Fruit fly (Drosophila melanogaster) whole organism, embryonic: ENCODE results near the gene CG43121.

ENCODE experiments used
- B-H1 ChIP-seq: fragments of 200-800 bp; sonication (Bioruptor generic); IDR thresholded peaks from 3 replicates; pipeline ENCODE4 v1.3.6; 2022; ENCODE audit warnings: missing biosample characterization, missing genetic modification characterization
- BEAF-32 ChIP-seq: fragments of 200-800 bp; sonication (Bioruptor generic); optimal IDR thresholded peaks from 3 replicates; lab custom pipeline; 2017; ENCODE audit warnings: missing biosample characterization, missing genetic modification characterization, mild to moderate bottlenecking, moderate library complexity, missing genetic modification reagents
- CG10462 ChIP-seq: fragments of 200-800 bp; sonication (Bioruptor generic); optimal IDR thresholded peaks from 2 replicates; lab custom pipeline; 2016; ENCODE audit warnings: missing biosample characterization, missing genetic modification characterization
- CG12299 ChIP-seq: fragments of 200-800 bp; sonication (Bioruptor generic); optimal IDR thresholded peaks from 2 replicates; lab custom pipeline; 2018; ENCODE audit warnings: missing biosample characterization, mild to moderate bottlenecking, missing genetic modification characterization
- CG12769 ChIP-seq: fragments of 200-800 bp; sonication (Bioruptor generic); optimal IDR thresholded peaks from 2 replicates; lab custom pipeline; 2019; ENCODE audit warnings: missing biosample characterization, mild to moderate bottlenecking, missing genetic modification characterization, moderate library complexity
- CG13424 ChIP-seq: fragments of 200-800 bp; sonication (Bioruptor generic); optimal IDR thresholded peaks from 2 replicates; lab custom pipeline; 2019; ENCODE audit warnings: missing biosample characterization, mild to moderate bottlenecking, missing genetic modification characterization, moderate library complexity
- CG14441 ChIP-seq: fragments of 200-800 bp; sonication (Bioruptor generic); IDR thresholded peaks from 2 replicates; pipeline ENCODE4 v1.3.6; 2022; ENCODE audit warnings: missing biosample characterization, missing genetic modification characterization
- CG15696 ChIP-seq: fragments of 200-800 bp; sonication (Bioruptor generic); optimal IDR thresholded peaks from 2 replicates; lab custom pipeline; 2019; ENCODE audit warnings: missing biosample characterization, mild to moderate bottlenecking, missing genetic modification characterization, moderate library complexity
- CG18262 ChIP-seq: fragments of 200-800 bp; optimal IDR thresholded peaks from 3 replicates; lab custom pipeline; 2019; ENCODE audit warnings: missing biosample characterization, mild to moderate bottlenecking, missing genetic modification characterization, moderate library complexity
- CG2129 ChIP-seq: fragments of 200-800 bp; sonication (Bioruptor generic); IDR thresholded peaks from 2 replicates; pipeline ENCODE4 v1.3.6; 2022; ENCODE audit warnings: missing biosample characterization, missing genetic modification characterization; ENCODE audit not compliant: partially characterized antibody
- CG2712 ChIP-seq: fragments of 200-800 bp; optimal IDR thresholded peaks from 3 replicates; lab custom pipeline; 2019; ENCODE audit warnings: missing biosample characterization, mild to moderate bottlenecking, missing genetic modification characterization, moderate library complexity
- CG30403 ChIP-seq: fragments of 200-800 bp; sonication (Bioruptor generic); optimal IDR thresholded peaks from 3 replicates; lab custom pipeline; 2016; ENCODE audit warnings: missing biosample characterization, missing genetic modification characterization
- CG32532 ChIP-seq: fragments of 200-800 bp; sonication (Bioruptor generic); IDR thresholded peaks from 2 replicates; pipeline ENCODE4 v1.3.6; 2022; ENCODE audit warnings: missing biosample characterization, missing genetic modification characterization
- CG3726 ChIP-seq: fragments of 200-800 bp; sonication (Bioruptor generic); IDR thresholded peaks from 3 replicates; pipeline ENCODE4, ENCODE4 v1.3.6; 2022; ENCODE audit warnings: missing biosample characterization, missing genetic modification characterization
- CG43689 ChIP-seq: fragments of 200-800 bp; sonication (Bioruptor generic); IDR thresholded peaks from 2 replicates; pipeline ENCODE4 v1.3.6; 2022; ENCODE audit warnings: missing biosample characterization, missing genetic modification characterization
- CG4404 ChIP-seq: fragments of 200-800 bp; sonication (Bioruptor generic); IDR thresholded peaks from 2 replicates; pipeline ENCODE4 v1.3.6; 2022; ENCODE audit warnings: missing biosample characterization, missing genetic modification characterization
- CG4424 ChIP-seq: fragments of 200-800 bp; sonication (Bioruptor generic); optimal IDR thresholded peaks from 3 replicates; lab custom pipeline; 2016; ENCODE audit warnings: missing biosample characterization, missing genetic modification characterization
- CG4617 ChIP-seq: fragments of 200-800 bp; sonication (Bioruptor generic); optimal IDR thresholded peaks from 3 replicates; lab custom pipeline; 2016; ENCODE audit warnings: missing biosample characterization, missing genetic modification characterization, borderline replicate concordance
- CG9876 ChIP-seq: fragments of 200-800 bp; sonication (Bioruptor generic); optimal IDR thresholded peaks from 2 replicates; lab custom pipeline; 2016; ENCODE audit warnings: missing biosample characterization, missing genetic modification characterization
- Dfd ChIP-seq, 2 experiments: fragments of >200 bp; optimal IDR thresholded peaks; 2 replicates each; lab custom pipeline; 2017; ENCODE audit warnings: missing biosample characterization in 2 of 2, missing genetic modification characterization in 2 of 2
- Dll ChIP-seq: fragments of 200-800 bp; sonication (Bioruptor generic); IDR thresholded peaks from 4 replicates; pipeline ENCODE4 v1.3.6; 2022; ENCODE audit warnings: missing biosample characterization, missing genetic modification characterization; ENCODE audit not compliant: partially characterized antibody
- ERR ChIP-seq: fragments of 200-800 bp; sonication (Bioruptor generic); optimal IDR thresholded peaks from 2 replicates; lab custom pipeline; 2016; ENCODE audit warnings: missing biosample characterization, missing genetic modification characterization
- Fer1 ChIP-seq: fragments of 200-800 bp; sonication (Bioruptor generic); optimal IDR thresholded peaks from 2 replicates; lab custom pipeline; 2017; ENCODE audit warnings: missing biosample characterization, mild to moderate bottlenecking, missing genetic modification characterization
- H2.0 ChIP-seq: fragments of 200-800 bp; sonication (Bioruptor generic); IDR thresholded peaks from 2 replicates; pipeline ENCODE4 v1.3.6; 2022; ENCODE audit warnings: missing biosample characterization, missing genetic modification characterization
- HHEX ChIP-seq: fragments of 200-800 bp; sonication (Bioruptor generic); optimal IDR thresholded peaks from 3 replicates; lab custom pipeline; 2017; ENCODE audit warnings: missing biosample characterization, mild to moderate bottlenecking, missing genetic modification characterization, missing genetic modification reagents
- HLH3B ChIP-seq: fragments of 200-800 bp; sonication (Bioruptor generic); IDR thresholded peaks from 2 replicates; pipeline ENCODE4 v1.3.6; 2022; ENCODE audit warnings: missing biosample characterization, missing genetic modification characterization
- Hsf ChIP-seq: fragments of 200-800 bp; sonication (Bioruptor generic); optimal IDR thresholded peaks from 3 replicates; lab custom pipeline; 2016; ENCODE audit warnings: missing biosample characterization, missing genetic modification characterization
- PHDP ChIP-seq: fragments of 200-800 bp; sonication (Bioruptor generic); optimal IDR thresholded peaks from 3 replicates; lab custom pipeline; 2018; ENCODE audit warnings: missing biosample characterization, mild to moderate bottlenecking, missing genetic modification characterization, moderate library complexity
- Ptx1 ChIP-seq: fragments of 200-800 bp; sonication (Bioruptor generic); IDR thresholded peaks from 2 replicates; pipeline ENCODE4 v1.3.6; 2022; ENCODE audit warnings: missing biosample characterization, missing genetic modification characterization
- Side ChIP-seq: fragments of 200-800 bp; sonication (Bioruptor generic); optimal IDR thresholded peaks from 2 replicates; lab custom pipeline; 2016; ENCODE audit warnings: missing biosample characterization, missing genetic modification characterization
- Xrp1 ChIP-seq: fragments of 200-800 bp; sonication (Bioruptor generic); IDR thresholded peaks from 2 replicates; pipeline ENCODE4 v1.3.6; 2022; ENCODE audit warnings: missing biosample characterization, missing genetic modification characterization
- chm ChIP-seq: fragments of 200-800 bp; sonication (Bioruptor generic); IDR thresholded peaks from 2 replicates; pipeline ENCODE4 v1.3.6; 2022; ENCODE audit warnings: missing biosample characterization, missing genetic modification characterization
- corto ChIP-seq: fragments of 200-800 bp; sonication (Bioruptor generic); optimal IDR thresholded peaks from 2 replicates; lab custom pipeline; 2016; ENCODE audit warnings: missing biosample characterization, mild to moderate bottlenecking, missing genetic modification characterization, moderate library complexity
- cwo ChIP-seq: fragments of 200-800 bp; sonication (Bioruptor generic); optimal IDR thresholded peaks from 3 replicates; lab custom pipeline; 2017; ENCODE audit warnings: missing biosample characterization, missing genetic modification characterization, mild to moderate bottlenecking, moderate library complexity, missing genetic modification reagents
- dmrt99B ChIP-seq: fragments of 200-800 bp; sonication (Bioruptor generic); optimal IDR thresholded peaks from 2 replicates; lab custom pipeline; 2018; ENCODE audit warnings: missing biosample characterization, mild to moderate bottlenecking, missing genetic modification characterization, moderate library complexity
- dysf ChIP-seq: fragments of 200-800 bp; sonication (Bioruptor generic); IDR thresholded peaks from 3 replicates; pipeline ENCODE4 v1.3.6; 2022; ENCODE audit warnings: missing biosample characterization, missing genetic modification characterization
- esg ChIP-seq: fragments of 200-800 bp; sonication (Bioruptor generic); conservative IDR thresholded peaks from 2 replicates; pipeline ENCODE4 v1.3.6; 2022; ENCODE audit warnings: missing biosample characterization, missing genetic modification characterization
- gsb-n ChIP-seq: fragments of 200-800 bp; sonication (Bioruptor generic); optimal IDR thresholded peaks from 3 replicates; lab custom pipeline; 2018; ENCODE audit warnings: missing biosample characterization, mild to moderate bottlenecking, missing genetic modification characterization
- insv ChIP-seq, 2 experiments: fragments of 200-800 bp; sonication (Bioruptor generic); optimal IDR thresholded peaks; 3 replicates each; lab custom pipeline; 2016 to 2018; ENCODE audit warnings: missing biosample characterization in 2 of 2, missing genetic modification characterization in 2 of 2
- lmd ChIP-seq: fragments of 200-800 bp; sonication (Bioruptor generic); IDR thresholded peaks from 2 replicates; pipeline ENCODE4 v1.3.6; 2022; ENCODE audit warnings: missing biosample characterization, missing genetic modification characterization
- otp ChIP-seq: fragments of 200-800 bp; sonication (Bioruptor generic); IDR thresholded peaks from 3 replicates; pipeline ENCODE4, ENCODE4 v1.3.6; 2022; ENCODE audit warnings: missing biosample characterization, missing genetic modification characterization
- salm ChIP-seq: fragments of 200-800 bp; sonication (Bioruptor generic); optimal IDR thresholded peaks from 2 replicates; lab custom pipeline; 2018; ENCODE audit warnings: missing biosample characterization, mild to moderate bottlenecking, missing genetic modification characterization
- schlank ChIP-seq: fragments of 200-800 bp; sonication (Bioruptor generic); optimal IDR thresholded peaks from 2 replicates; lab custom pipeline; 2018; ENCODE audit warnings: missing biosample characterization, mild to moderate bottlenecking, missing genetic modification characterization
- shn ChIP-seq: fragments of 200-800 bp; sonication (Bioruptor generic); optimal IDR thresholded peaks from 3 replicates; lab custom pipeline; 2016; ENCODE audit warnings: missing biosample characterization, missing genetic modification characterization
- sob ChIP-seq: fragments of 200-800 bp; sonication (Bioruptor generic); IDR thresholded peaks from 2 replicates; pipeline ENCODE4 v1.3.6; 2022; ENCODE audit warnings: missing biosample characterization, missing genetic modification characterization
- trem ChIP-seq: fragments of 200-800 bp; optimal IDR thresholded peaks from 3 replicates; lab custom pipeline; 2019; ENCODE audit warnings: missing biosample characterization, mild to moderate bottlenecking, missing genetic modification characterization, moderate library complexity
- unc-4 ChIP-seq: fragments of 200-800 bp; sonication (Bioruptor generic); IDR thresholded peaks from 2 replicates; pipeline ENCODE4 v1.3.6; 2022; ENCODE audit warnings: missing biosample characterization, missing genetic modification characterization; ENCODE audit not compliant: partially characterized antibody
- z ChIP-seq: fragments of 200-800 bp; sonication (Bioruptor generic); IDR thresholded peaks from 3 replicates; pipeline ENCODE4 v1.3.6; 2022; ENCODE audit warnings: missing biosample characterization, missing genetic modification characterization
- zen2 ChIP-seq: fragments of 200-800 bp; sonication (Bioruptor generic); IDR thresholded peaks from 3 replicates; pipeline ENCODE4 v1.3.6; 2022; ENCODE audit warnings: missing biosample characterization, missing genetic modification characterization; ENCODE audit not compliant: partially characterized antibody

CG43121 gene

DNA sequence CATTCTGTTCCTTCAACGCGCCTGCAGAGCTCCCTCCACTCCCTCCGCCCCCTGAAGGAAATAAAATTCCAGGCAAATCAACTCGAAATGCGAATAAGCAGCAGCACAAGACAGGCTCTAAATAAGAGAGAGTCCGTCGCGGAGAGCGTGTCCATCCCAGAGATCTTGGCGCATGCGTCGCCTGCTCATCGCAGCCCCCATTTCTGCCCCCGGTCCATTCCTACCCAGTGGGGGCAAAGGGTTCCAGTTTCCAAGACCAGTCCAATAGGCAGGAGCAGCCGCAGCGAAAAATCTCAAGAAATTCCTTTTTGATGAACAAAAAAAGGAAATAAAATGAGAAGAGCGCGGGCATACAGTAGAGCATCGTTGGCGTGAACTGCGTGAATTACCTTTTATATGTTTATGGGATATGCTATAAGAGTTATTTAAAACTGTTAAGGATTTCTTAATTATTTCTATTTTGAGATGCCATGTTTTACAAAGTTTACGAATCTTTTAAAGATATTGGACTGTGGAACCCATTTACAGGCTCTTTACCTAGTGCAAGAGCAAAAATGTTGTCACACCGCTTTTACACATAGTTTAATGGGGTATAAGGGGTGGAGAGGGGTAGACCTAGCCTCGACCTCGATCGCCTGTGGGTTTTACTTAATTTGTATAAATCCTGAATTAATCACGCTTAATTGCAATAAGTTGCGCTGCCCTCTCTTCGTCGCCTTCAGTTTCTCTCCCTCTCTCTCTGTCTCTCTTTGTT, 38.0 kb downstream of the CG43121 start (continued):
- TF ChIP-seq cwo (GFP tag; lab: Kevin White, UChicago) (no peak), insv (GFP tag; optimal IDR thresholded peaks at IDR 0.05; lab: Kevin White, UChicago) (no peak), CG2712 (peak; percentile 33), CG13424 (tag; lab: Kevin White, UChicago) (peak; percentile 21), CG15696 (tag; lab: Kevin White, UChicago) (peak; percentile 14), otp (GFP tag; lab: Robert Waterston, UW) (0 out of 3 replicates have a peak, but pooled peaks have one; percentile 49), Side (peak; percentile 6), gsb-n (tag; lab: Kevin White, UChicago) (peak; percentile 19), trem (tag; lab: Kevin White, UChicago) (no peak), unc-4 (GFP tag; lab: Robert Waterston, UW) (no peak), zen2 (GFP tag; lab: Robert Waterston, UW) (no peak), BEAF-32 (GFP tag; lab: Kevin White, UChicago) (no peak), CG9876 (GFP tag; lab: Kevin White, UChicago) (no peak), schlank (tag; lab: Kevin White, UChicago) (no peak), Dll (GFP tag; lab: Robert Waterston, UW) (no peak), HLH3B (GFP tag; lab: Robert Waterston, UW) (no peak), CG10462 (GFP tag; lab: Kevin White, UChicago) (no peak), dysf (GFP tag; lab: Robert Waterston, UW) (peak; percentile 43; the same call in 1 of the 3 replicates), HHEX (GFP tag; lab: Kevin White, UChicago) (peak; percentile 4), CG18262 (tag; lab: Kevin White, UChicago) (peak; percentile 39), corto (GFP tag; lab: Kevin White, UChicago) (peak; percentile 73), shn (GFP tag; lab: Kevin White, UChicago) (no peak), Xrp1 (GFP tag; lab: Robert Waterston, UW) (peak; percentile 59; the same call in 1 of the 2 replicates), Fer1 (GFP tag; lab: Kevin White, UChicago) (no peak), CG3726 (GFP tag; lab: Robert Waterston, UW) (no peak), CG4424 (GFP tag; lab: Kevin White, UChicago) (peak; percentile 8), ERR (GFP tag; lab: Kevin White, UChicago) (no peak), PHDP (tag; lab: Kevin White, UChicago) (peak; percentile 30), H2.0 (no peak), CG43689 (GFP tag; lab: Robert Waterston, UW) (no peak), Dfd (GFP tag; optimal IDR thresholded peaks at IDR 0.05; lab: Kevin White, UChicago) (no peak), z (no peak), CG30403 (GFP tag; lab: Kevin White, UChicago) (peak; percentile 29), Hsf (GFP tag; lab: Kevin White, UChicago) (peak; percentile 20), CG12769 (no peak), dmrt99B (tag; lab: Kevin White, UChicago) (peak; percentile 52), CG2129 (GFP tag; lab: Robert Waterston, UW) (no peak), salm (tag; lab: Kevin White, UChicago) (no peak), CG14441 (GFP tag; lab: Robert Waterston, UW) (no peak), sob (GFP tag; lab: Robert Waterston, UW) (no peak), CG32532 (0 out of 2 replicates have a peak, but pooled peaks have one; percentile 19), esg (no peak), chm (GFP tag; lab: Robert Waterston, UW) (no peak), CG12299 (no peak), lmd (peak; percentile 43; the same call in 1 of the 2 replicates), CG4617 (GFP tag; lab: Kevin White, UChicago) (no peak), B-H1 (GFP tag; lab: Robert Waterston, UW) (no peak), CG4404 (GFP tag; lab: Robert Waterston, UW) (no peak), Ptx1 (GFP tag; lab: Robert Waterston, UW) (peak; percentile 44; the same call in 1 of the 2 replicates)
